Worm (Caenorhabditis elegans): ENCODE results near the gene ags-3.

DNA sequence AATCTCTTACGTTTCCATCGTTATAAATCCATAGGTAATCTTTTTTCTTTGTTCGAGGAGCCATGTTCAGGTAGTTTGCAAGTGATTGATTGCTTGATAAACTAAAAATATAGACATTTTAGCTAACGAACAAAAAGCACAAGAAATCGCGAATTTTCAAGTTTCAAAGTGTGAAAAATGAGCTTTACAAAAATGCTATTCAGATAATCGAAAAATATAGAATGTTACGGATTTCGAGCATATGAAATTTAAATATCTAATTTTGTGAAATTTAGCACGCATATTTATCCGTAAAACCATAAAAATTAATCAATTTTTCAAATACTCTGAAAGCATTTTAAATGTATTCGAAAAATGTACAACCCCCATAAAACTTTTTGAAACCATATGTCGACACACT lies 32.0 kb upstream of the ags-3 start, which contains the start of gene C26B9.6:
- TF ChIP-seq mxl-1 (tag; optimal IDR thresholded peaks at IDR 0.05) (no peak), attf-5 (GFP tag; optimal IDR thresholded peaks at IDR 0.05) (no peak), dpl-1 (GFP tag; optimal IDR thresholded peaks at IDR 0.05) (no peak), pha-4 (tag; optimal IDR thresholded peaks at IDR 0.05) (no peak), C06A6.2 (GFP tag; conservative IDR thresholded peaks at IDR 0.05) (no peak), Y79H2A.3 (GFP tag; conservative IDR thresholded peaks at IDR 0.05) (no peak)
